Fruit fly (Drosophila melanogaster) whole organism, prepupa: ENCODE results near the gene CG42464.

Experiments
- CG10631 ChIP-seq: fragments of 200-800 bp; sonication (Bioruptor generic); optimal IDR thresholded peaks from 2 replicates; lab custom pipeline; 2016; ENCODE audit warnings: missing biosample characterization, missing genetic modification characterization
- CG11762 ChIP-seq: fragments of 200-800 bp; sonication (Bioruptor generic); optimal IDR thresholded peaks from 3 replicates; lab custom pipeline; 2016; ENCODE audit warnings: missing biosample characterization, missing genetic modification characterization; ENCODE audit not compliant: insufficient read depth
- Hr38 ChIP-seq: sonication (Bioruptor generic); optimal IDR thresholded peaks from 2 replicates; lab custom pipeline; 2016; ENCODE audit warnings: missing biosample characterization, missing genetic modification characterization
- ss ChIP-seq, 2 experiments: fragments of 200-800 bp; sonication (Bioruptor generic); optimal IDR thresholded peaks; 2 replicates in 1 of 2; 3 replicates in 1 of 2; lab custom pipeline; 2017 to 2018; ENCODE audit warnings: mild to moderate bottlenecking in 2 of 2, missing biosample characterization in 2 of 2, missing genetic modification characterization in 2 of 2, moderate library complexity in 1 of 2
- vri ChIP-seq: fragments of 200-800 bp; sonication (Bioruptor generic); optimal IDR thresholded peaks from 3 replicates; lab custom pipeline; 2016; ENCODE audit warnings: missing biosample characterization, mild to moderate bottlenecking, missing genetic modification characterization

- TF ChIP-seq CG10631 (no peak), CG11762 (GFP tag; lab: Kevin White, UChicago) (no peak), vri (GFP tag; lab: Kevin White, UChicago) (no peak), Hr38 (no peak), ss (GFP tag; optimal IDR thresholded peaks at IDR 0.05; lab: Kevin White, UChicago) (no peak)
Observed at dm6 chr2L:3737682-3738081, 38.4 kb downstream of the CG42464 start.
